Worm (Caenorhabditis elegans): ENCODE results near the gene C30H6.5.

C30H6.5 gene

DNA sequence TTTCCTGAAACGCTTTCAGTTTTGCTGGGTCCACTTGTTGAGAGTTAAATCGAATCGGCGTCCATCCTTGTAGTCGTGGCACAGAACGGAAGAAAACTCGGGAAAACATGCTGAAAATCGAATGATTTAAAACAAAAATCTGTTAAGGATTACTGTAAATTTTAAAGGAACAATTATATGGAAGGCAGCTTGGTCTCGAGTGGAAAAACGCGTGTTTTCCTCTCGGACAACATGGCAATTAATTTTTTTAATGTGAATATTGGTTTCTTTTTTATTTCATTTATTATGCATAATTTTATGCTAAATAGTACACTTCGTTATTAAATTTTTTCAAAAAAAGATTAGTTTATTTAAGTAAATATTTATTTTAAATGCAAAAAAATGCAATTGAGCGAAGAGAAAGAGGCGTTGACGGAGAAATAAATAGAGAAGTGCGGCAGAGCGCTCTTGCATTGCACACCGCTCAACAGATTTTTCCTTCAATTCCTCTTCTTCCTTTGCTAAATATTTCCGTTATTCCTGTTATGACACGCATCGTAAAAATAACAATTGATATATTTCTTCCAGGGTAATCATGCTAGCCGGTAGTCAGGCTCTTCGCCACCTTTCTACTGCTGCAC is 8.6 kb downstream of the C30H6.5 start, which contains the start of the genes C30H6.9 and dlat-2:
TSS of gene C30H6.9 (minus strand) at position 110 of the 620 bp plus-strand sequence.
TSS of gene dlat-2 (plus strand) at position 566 of the 620 bp plus-strand sequence.
- TF ChIP-seq blmp-1 (tag; optimal IDR thresholded peaks at IDR 0.05; ENCODE audit: insufficient read depth), result no peak
- no peak for TF ChIP-seq elt-1 (tag; optimal IDR thresholded peaks at IDR 0.05)
- no peak for TF ChIP-seq skn-1 (tag; optimal IDR thresholded peaks at IDR 0.05)
- no peak for TF ChIP-seq nhr-23 (tag; optimal IDR thresholded peaks at IDR 0.05)
- TF ChIP-seq sem-4 (tag; optimal IDR thresholded peaks at IDR 0.05), result no peak
- TF ChIP-seq C34F6.9 (tag; optimal IDR thresholded peaks at IDR 0.05), result peak; percentile 60
- no peak for TF ChIP-seq dmd-4 (tag; optimal IDR thresholded peaks at IDR 0.05)
- peak in 1 of 2 experiments; percentile 40 for TF ChIP-seq lsy-2 (tag; optimal IDR thresholded peaks at IDR 0.05)
- TF ChIP-seq ceh-16 (tag; optimal IDR thresholded peaks at IDR 0.05), result no peak
- no peak for TF ChIP-seq nhr-10 (tag; optimal IDR thresholded peaks at IDR 0.05)
- no peak for TF ChIP-seq ztf-1 (GFP tag; conservative IDR thresholded peaks at IDR 0.05)
- TF ChIP-seq gmeb-1 (tag; optimal IDR thresholded peaks at IDR 0.05), result no peak
- TF ChIP-seq ama-1 (optimal IDR thresholded peaks at IDR 0.05), result no peak
- no peak for TF ChIP-seq elt-3 (tag; optimal IDR thresholded peaks at IDR 0.05)
- TF ChIP-seq nhr-6 (tag; optimal IDR thresholded peaks at IDR 0.05), result no peak
- TF ChIP-seq mbf-1 (tag; optimal IDR thresholded peaks at IDR 0.05), result no peak
- TF ChIP-seq mdl-1 (tag; optimal IDR thresholded peaks at IDR 0.05), result no peak
- TF ChIP-seq nhr-237 (tag; optimal IDR thresholded peaks at IDR 0.05), result no peak
- no peak for TF ChIP-seq egl-27 (tag; optimal IDR thresholded peaks at IDR 0.05)
- no peak for TF ChIP-seq peb-1 (tag; optimal IDR thresholded peaks at IDR 0.05)
- TF ChIP-seq alr-1 (tag; optimal IDR thresholded peaks at IDR 0.05), result no peak
- peak; percentile 20 for TF ChIP-seq nhr-129 (tag; optimal IDR thresholded peaks at IDR 0.05)
- TF ChIP-seq Y55F3AM.14 (GFP tag; optimal IDR thresholded peaks at IDR 0.05), result no peak
- TF ChIP-seq unc-55 (GFP tag; optimal IDR thresholded peaks at IDR 0.05), result peak; percentile 60
- TF ChIP-seq unc-62 (GFP tag; optimal IDR thresholded peaks at IDR 0.05), result no peak
- TF ChIP-seq lin-11 (tag; optimal IDR thresholded peaks at IDR 0.05), result no peak
- no peak for TF ChIP-seq nhr-11 (tag; optimal IDR thresholded peaks at IDR 0.05)
- peak; percentile 11 for TF ChIP-seq fos-1 (tag; optimal IDR thresholded peaks at IDR 0.05)
- no peak for TF ChIP-seq R02D3.7 (tag; optimal IDR thresholded peaks at IDR 0.05)
- TF ChIP-seq nhr-12 (tag; optimal IDR thresholded peaks at IDR 0.05), result no peak
- peak; percentile 11 for TF ChIP-seq lin-13 (GFP tag; optimal IDR thresholded peaks at IDR 0.05)
- no peak for TF ChIP-seq lin-39 (tag; optimal IDR thresholded peaks at IDR 0.05)
- TF ChIP-seq F13H6.1 (tag; optimal IDR thresholded peaks at IDR 0.05), result no peak
- TF ChIP-seq aly-2 (tag; optimal IDR thresholded peaks at IDR 0.05), result no peak
- TF ChIP-seq sma-3 (GFP tag; optimal IDR thresholded peaks at IDR 0.05), result no peak

DNA sequence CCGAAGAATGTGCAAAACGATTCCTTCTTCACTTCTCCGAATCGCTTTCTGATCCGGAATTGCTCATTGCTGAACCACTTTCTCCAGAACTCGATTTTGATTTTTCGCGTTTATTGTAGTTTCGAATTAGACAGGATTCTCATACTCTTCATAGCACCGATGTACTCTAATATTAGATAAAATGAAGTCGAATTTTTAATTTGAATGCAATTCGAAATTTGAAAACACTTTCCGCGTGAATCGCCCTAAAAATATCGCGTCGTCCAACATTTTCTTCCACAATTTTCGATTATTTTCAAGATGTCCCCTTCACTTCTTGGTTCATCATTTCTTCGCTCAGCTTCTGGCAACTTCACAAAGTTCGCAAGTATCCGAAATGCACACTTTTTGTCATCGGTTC is 10.5 kb downstream of the C30H6.5 start, which contains the start of gene C30H6.8:
TSS of gene C30H6.8 (plus strand) at position 301 of the 400 bp plus-strand sequence.
- TF ChIP-seq crh-2 (tag; optimal IDR thresholded peaks at IDR 0.05) (no peak), ztf-4 (tag; optimal IDR thresholded peaks at IDR 0.05) (no peak), mdl-1 (tag; optimal IDR thresholded peaks at IDR 0.05) (no peak), lin-39 (tag; optimal IDR thresholded peaks at IDR 0.05) (no peak), nhr-23 (tag; optimal IDR thresholded peaks at IDR 0.05) (no peak), peb-1 (tag; optimal IDR thresholded peaks at IDR 0.05) (no peak), lsy-2 (tag; optimal IDR thresholded peaks at IDR 0.05) (no peak), nhr-237 (tag; optimal IDR thresholded peaks at IDR 0.05) (no peak), unc-62 (GFP tag; optimal IDR thresholded peaks at IDR 0.05) (no peak), ztf-11 (tag; optimal IDR thresholded peaks at IDR 0.05) (no peak), ceh-82 (tag; optimal IDR thresholded peaks at IDR 0.05) (no peak), ama-1 (optimal IDR thresholded peaks at IDR 0.05) (no peak), nhr-11 (tag; optimal IDR thresholded peaks at IDR 0.05) (no peak), nhr-10 (tag; optimal IDR thresholded peaks at IDR 0.05) (no peak), unc-39 (tag; optimal IDR thresholded peaks at IDR 0.05) (no peak), nhr-77 (tag; optimal IDR thresholded peaks at IDR 0.05) (no peak), ceh-16 (tag; optimal IDR thresholded peaks at IDR 0.05) (no peak), gmeb-1 (tag; optimal IDR thresholded peaks at IDR 0.05) (no peak)

DNA sequence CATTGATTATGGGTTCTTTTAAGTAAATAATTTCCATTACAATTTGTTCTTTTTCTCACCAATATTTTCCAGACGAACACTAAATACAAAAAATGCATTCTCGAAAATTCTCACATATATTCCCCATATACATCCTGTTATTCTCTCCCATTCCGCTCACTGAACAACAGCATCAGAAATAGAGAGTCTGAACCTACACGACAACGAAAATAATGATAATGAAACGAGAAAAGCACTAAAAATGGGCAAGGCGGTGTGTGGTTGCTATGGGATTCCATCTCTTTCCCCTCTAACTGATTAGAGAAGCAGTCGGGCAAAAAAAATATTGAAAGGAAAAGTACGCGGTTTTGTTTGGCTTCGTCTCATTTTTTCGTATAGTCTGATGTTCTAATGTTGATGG is 11.5 kb downstream of the C30H6.5 start, which contains the start of gene C30H6.12:
TSS of gene C30H6.12 (plus strand) at position 301 of the 400 bp plus-strand sequence.
- TF ChIP-seq zag-1 (tag; optimal IDR thresholded peaks at IDR 0.05) (no peak), sma-3 (GFP tag; optimal IDR thresholded peaks at IDR 0.05) (no peak), fos-1 (tag; optimal IDR thresholded peaks at IDR 0.05) (no peak), nhr-11 (tag; optimal IDR thresholded peaks at IDR 0.05) (no peak), elt-3 (tag; optimal IDR thresholded peaks at IDR 0.05) (no peak), unc-62 (GFP tag; optimal IDR thresholded peaks at IDR 0.05) (no peak), mdl-1 (tag; optimal IDR thresholded peaks at IDR 0.05) (no peak), nhr-129 (tag; optimal IDR thresholded peaks at IDR 0.05) (no peak), sma-9 (GFP tag; optimal IDR thresholded peaks at IDR 0.05) (no peak), sma-9 (tag; optimal IDR thresholded peaks at IDR 0.05) (no peak), ceh-16 (tag; optimal IDR thresholded peaks at IDR 0.05) (no peak)

All from whole organism, L2 larva.